Fruit fly (Drosophila melanogaster): ENCODE measurements around the gene TBC1d7.

TBC1d7 gene

dm6 chr3R:24121669-24122068, 39.9 kb upstream of the TBC1d7 start:
- TF ChIP-seq svp (GFP tag) (peak; percentile 91), CG32006 (GFP tag; optimal IDR thresholded peaks at IDR 0.05) (no peak)

- peak; percentile 95 for TF ChIP-seq svp (GFP tag)
- TF ChIP-seq Smox (GFP tag; optimal IDR thresholded peaks at IDR 0.05), result no peak
Measured at dm6 chr3R:24122369-24122768, 39.2 kb upstream of the TBC1d7 start.

- TF ChIP-seq OdsH (GFP tag; optimal IDR thresholded peaks at IDR 0.05), result no peak
Measured at dm6 chr3R:24130080-24130479, 31.4 kb upstream of the TBC1d7 start, which contains the start of the genes GatB and Tsc1. TSS of gene GatB (minus strand) at chr3R:24130255. TSS of gene Tsc1 (plus strand) at chr3R:24130307.

dm6 chr3R:24134580-24134979, 26.9 kb upstream of the TBC1d7 start, which contains the start of gene Sec10:
TSS of gene Sec10 (plus strand) at chr3R:24134831.
- TF ChIP-seq esn (GFP tag; optimal IDR thresholded peaks at IDR 0.05) (peak; percentile 11), fkh (GFP tag; optimal IDR thresholded peaks at IDR 0.05) (peak; percentile 95), CG32006 (GFP tag; optimal IDR thresholded peaks at IDR 0.05) (no peak), CG6854 (GFP tag; optimal IDR thresholded peaks at IDR 0.05) (peak; percentile 34), CG16779 (tag; optimal IDR thresholded peaks at IDR 0.05) (no peak)

- TF ChIP-seq CG11294 (GFP tag; IDR thresholded peaks at IDR 0.05), result no peak
- TF ChIP-seq Hr39 (GFP tag; optimal IDR thresholded peaks at IDR 0.05), result no peak
- TF ChIP-seq Ets21C (GFP tag; optimal IDR thresholded peaks at IDR 0.05), result no peak
- TF ChIP-seq OdsH (GFP tag; optimal IDR thresholded peaks at IDR 0.05), result no peak
- TF ChIP-seq fd59A (GFP tag; optimal IDR thresholded peaks at IDR 0.05), result no peak
- peak; percentile 96 for TF ChIP-seq svp (GFP tag)
- TF ChIP-seq vri (GFP tag; optimal IDR thresholded peaks at IDR 0.05), result peak; percentile 22
- TF ChIP-seq Ets96B (tag; optimal IDR thresholded peaks at IDR 0.05), result no peak
- TF ChIP-seq fkh (GFP tag; optimal IDR thresholded peaks at IDR 0.05), result no peak
- TF ChIP-seq dsx (GFP tag; optimal IDR thresholded peaks at IDR 0.05; ENCODE audit: poor library complexity, severe bottlenecking), result no peak
- no peak for TF ChIP-seq Eip75B (GFP tag; optimal IDR thresholded peaks at IDR 0.05)
- no peak for TF ChIP-seq spab (GFP tag; optimal IDR thresholded peaks at IDR 0.05)
- TF ChIP-seq CG10631 (GFP tag; optimal IDR thresholded peaks at IDR 0.05), result no peak
- TF ChIP-seq Lpt (GFP tag; optimal IDR thresholded peaks at IDR 0.05), result no peak
- TF ChIP-seq CG3032 (tag; optimal IDR thresholded peaks at IDR 0.05), result no peak
- TF ChIP-seq achi (GFP tag; optimal IDR thresholded peaks at IDR 0.05), result no peak
Measured at dm6 chr3R:24137311-24137945, 24.1 kb upstream of the TBC1d7 start, which contains the start of gene Npc2f. TSS of gene Npc2f (plus strand) at chr3R:24137895.

- TF ChIP-seq OdsH (GFP tag; optimal IDR thresholded peaks at IDR 0.05) (no peak), svp (GFP tag) (peak; percentile 63), fkh (GFP tag; optimal IDR thresholded peaks at IDR 0.05) (peak; percentile 55), vri (GFP tag; optimal IDR thresholded peaks at IDR 0.05) (peak; percentile 28)
Measured at dm6 chr3R:24138478-24139455, 22.8 kb upstream of the TBC1d7 start.

dm6 chr3R:24139646-24140130, 21.8 kb upstream of the TBC1d7 start:
- no peak for TF ChIP-seq CG32006 (GFP tag; optimal IDR thresholded peaks at IDR 0.05)
- peak; percentile 98 for TF ChIP-seq svp (GFP tag)

- peak; percentile 99 for TF ChIP-seq CG15336 (GFP tag; IDR thresholded peaks at IDR 0.05)
- TF ChIP-seq Eip93F (GFP tag; optimal IDR thresholded peaks at IDR 0.05), result peak; percentile 97
- peak; percentile 91 for TF ChIP-seq pdm3 (GFP tag; optimal IDR thresholded peaks at IDR 0.05)
- peak; percentile 93 for TF ChIP-seq Sox14 (GFP tag; optimal IDR thresholded peaks at IDR 0.05)
- peak; percentile 92 for TF ChIP-seq Hr4 (GFP tag; optimal IDR thresholded peaks at IDR 0.05)
- peak; percentile 98 for TF ChIP-seq acj6 (GFP tag; optimal IDR thresholded peaks at IDR 0.05)
- peak; percentile 99 for TF ChIP-seq Ets96B (tag; optimal IDR thresholded peaks at IDR 0.05)
- TF ChIP-seq cyc (GFP tag; optimal IDR thresholded peaks at IDR 0.05), result peak; percentile 91
- TF ChIP-seq achi (GFP tag; optimal IDR thresholded peaks at IDR 0.05), result peak; percentile 98
- TF ChIP-seq Blimp-1 (GFP tag; optimal IDR thresholded peaks at IDR 0.05), result peak; percentile 94
- TF ChIP-seq salr (GFP tag; optimal IDR thresholded peaks at IDR 0.05), result peak; percentile 91 to 94
- TF ChIP-seq CG8632 (GFP tag; optimal IDR thresholded peaks at IDR 0.05), result peak; percentile 98
- TF ChIP-seq topi (GFP tag; optimal IDR thresholded peaks at IDR 0.05), result peak; percentile 93
- TF ChIP-seq CG4318 (GFP tag; optimal IDR thresholded peaks at IDR 0.05), result peak; percentile 87
Measured at dm6 chr3R:24141013-24141592, 20.4 kb upstream of the TBC1d7 start, which contains the start of gene Kal1. TSS of gene Kal1 (plus strand) at chr3R:24141395.
